Fruit fly (Drosophila melanogaster) whole organism, wandering third instar larva: ENCODE measurements around the gene Gr85a.

Experiments used
- Abd-B ChIP-seq: fragments of >200 bp; optimal IDR thresholded peaks from 2 replicates; lab custom pipeline; 2017; ENCODE audit warnings: missing biosample characterization, missing genetic modification characterization
- CG32264 ChIP-seq: fragments of 200-800 bp; sonication (Bioruptor generic); optimal IDR thresholded peaks from 2 replicates; lab custom pipeline; 2016; ENCODE audit warnings: missing biosample characterization, missing genetic modification characterization
- CG9705 ChIP-seq: fragments of 200-800 bp; sonication (Bioruptor generic); optimal IDR thresholded peaks from 2 replicates; lab custom pipeline; 2018; ENCODE audit warnings: missing biosample characterization, mild to moderate bottlenecking, missing genetic modification characterization
- CrebA ChIP-seq: fragments of 200-800 bp; sonication (Bioruptor generic); optimal IDR thresholded peaks from 2 replicates; lab custom pipeline; 2016; ENCODE audit warnings: missing biosample characterization, mild to moderate bottlenecking, missing genetic modification characterization, borderline replicate concordance
- Dfd ChIP-seq: fragments of >200 bp; optimal IDR thresholded peaks from 2 replicates; lab custom pipeline; 2017; ENCODE audit warnings: missing biosample characterization, missing genetic modification characterization
- Dif ChIP-seq: fragments of 200-275, 200-300 bp; sonication (Bioruptor generic); optimal IDR thresholded peaks from 2 replicates; lab custom pipeline; 2018; ENCODE audit warnings: missing biosample characterization, missing genetic modification characterization; ENCODE audit not compliant: partially characterized antibody
- GATAd ChIP-seq: sonication (Bioruptor generic); optimal IDR thresholded peaks from 2 replicates; lab custom pipeline; 2016; ENCODE audit warnings: missing biosample characterization, missing genetic modification characterization
- HLH106 ChIP-seq: fragments of 200-800 bp; optimal IDR thresholded peaks from 3 replicates; lab custom pipeline; 2019; ENCODE audit warnings: missing biosample characterization, mild to moderate bottlenecking, missing genetic modification characterization, moderate library complexity
- Hnf4 ChIP-seq: fragments of 200-800 bp; sonication (Bioruptor generic); optimal IDR thresholded peaks from 2 replicates; lab custom pipeline; 2016; ENCODE audit warnings: missing biosample characterization, mild to moderate bottlenecking, missing genetic modification characterization
- Hr78 ChIP-seq: fragments of >200 bp; optimal IDR thresholded peaks from 2 replicates; lab custom pipeline; 2017; ENCODE audit warnings: missing biosample characterization, missing genetic modification characterization
- Hr83 ChIP-seq: fragments of 200-300 bp; sonication (Bioruptor generic); optimal IDR thresholded peaks from 2 replicates; lab custom pipeline; 2016; ENCODE audit warnings: missing biosample characterization, mild to moderate bottlenecking, missing genetic modification characterization, moderate library complexity; ENCODE audit not compliant: poor library complexity, severe bottlenecking
- Jra ChIP-seq: sonication (Bioruptor generic); optimal IDR thresholded peaks from 2 replicates; lab custom pipeline; 2016; ENCODE audit warnings: missing biosample characterization, missing genetic modification characterization
- Mio ChIP-seq: sonication (Bioruptor generic); optimal IDR thresholded peaks from 2 replicates; lab custom pipeline; 2016; ENCODE audit warnings: missing biosample characterization, missing genetic modification characterization
- Myc ChIP-seq: fragments of >200 bp; optimal IDR thresholded peaks from 2 replicates; lab custom pipeline; 2017
- N ChIP-seq: fragments of >200 bp; optimal IDR thresholded peaks from 2 replicates; lab custom pipeline; 2018; ENCODE audit warnings: missing biosample characterization, missing external identifiers, missing genetic modification characterization
- OdsH ChIP-seq: fragments of 200-800 bp; sonication (Bioruptor generic); optimal IDR thresholded peaks from 2 replicates; lab custom pipeline; 2016; ENCODE audit warnings: missing biosample characterization, mild to moderate bottlenecking, missing genetic modification characterization
- Rel ChIP-seq, 2 experiments: fragments of 200-800 bp; sonication (Bioruptor generic) in 1 of 2; optimal IDR thresholded peaks; 2 replicates in 1 of 2; 3 replicates in 1 of 2; lab custom pipeline; 2016 to 2019; ENCODE audit warnings: mild to moderate bottlenecking in 2 of 2, missing biosample characterization in 2 of 2, missing genetic modification characterization in 2 of 2, moderate library complexity in 1 of 2
- Sp1 ChIP-seq: fragments of 200-800 bp; sonication (Bioruptor generic); optimal IDR thresholded peaks from 3 replicates; lab custom pipeline; 2019; ENCODE audit warnings: missing biosample characterization, mild to moderate bottlenecking, missing genetic modification characterization, moderate library complexity
- Vsx2 ChIP-seq: fragments of 200-300, 225-300 bp; sonication (Bioruptor generic); optimal IDR thresholded peaks from 2 replicates; lab custom pipeline; 2018; ENCODE audit warnings: missing biosample characterization, missing genetic modification characterization; ENCODE audit not compliant: partially characterized antibody
- br ChIP-seq: fragments of 200-800 bp; sonication (Bioruptor generic); optimal IDR thresholded peaks from 2 replicates; lab custom pipeline; 2016; ENCODE audit warnings: missing biosample characterization, missing genetic modification characterization
- brk ChIP-seq: fragments of 200-800 bp; sonication (Bioruptor generic); optimal IDR thresholded peaks from 2 replicates; lab custom pipeline; 2016; ENCODE audit warnings: missing biosample characterization, mild to moderate bottlenecking, missing genetic modification characterization
- dl ChIP-seq, 2 experiments: fragments of 175-275, 200-275 bp in 1 of 2; fragments of 200-275 bp in 1 of 2; sonication (Bioruptor generic); optimal IDR thresholded peaks; lab custom pipeline; 2018; ENCODE audit warnings: mild to moderate bottlenecking in 2 of 2, missing biosample characterization in 2 of 2, missing genetic modification characterization in 2 of 2, moderate library complexity in 2 of 2; ENCODE audit not compliant: partially characterized antibody in 2 of 2, insufficient read depth in 1 of 2
- dmrt93B ChIP-seq: fragments of 200-800 bp; sonication (Bioruptor generic); optimal IDR thresholded peaks from 2 replicates; lab custom pipeline; 2018; ENCODE audit warnings: missing biosample characterization, mild to moderate bottlenecking, missing genetic modification characterization
- dsf ChIP-seq: sonication (Bioruptor generic); optimal IDR thresholded peaks from 2 replicates; lab custom pipeline; 2016; ENCODE audit warnings: missing biosample characterization, missing genetic modification characterization, borderline replicate concordance
- ey ChIP-seq: fragments of 200-800 bp; sonication (Bioruptor generic); optimal IDR thresholded peaks from 2 replicates; lab custom pipeline; 2016; ENCODE audit warnings: missing biosample characterization, missing genetic modification characterization
- foxo ChIP-seq, 2 experiments: fragments of 200-800 bp; sonication (Bioruptor generic); optimal IDR thresholded peaks; 2 replicates in 1 of 2; 3 replicates in 1 of 2; lab custom pipeline; 2016 to 2017; ENCODE audit warnings: missing biosample characterization in 2 of 2, missing genetic modification characterization in 2 of 2
- fru ChIP-seq: fragments of 200-800 bp; sonication (Bioruptor generic); optimal IDR thresholded peaks from 3 replicates; lab custom pipeline; 2016; ENCODE audit warnings: missing biosample characterization, mild to moderate bottlenecking, missing genetic modification characterization
- h ChIP-seq: fragments of 200-800 bp; sonication (Bioruptor generic); optimal IDR thresholded peaks from 3 replicates; lab custom pipeline; 2016; ENCODE audit warnings: missing biosample characterization, mild to moderate bottlenecking, missing genetic modification characterization
- jim ChIP-seq: fragments of 175-275, 200-325 bp; sonication (Bioruptor generic); optimal IDR thresholded peaks from 2 replicates; lab custom pipeline; 2016; ENCODE audit warnings: missing biosample characterization, mild to moderate bottlenecking, missing genetic modification characterization
- lola ChIP-seq: fragments of >200 bp; optimal IDR thresholded peaks from 2 replicates; lab custom pipeline; 2017; ENCODE audit warnings: missing biosample characterization, missing genetic modification characterization
- pan ChIP-seq: fragments of >200 bp; optimal IDR thresholded peaks from 2 replicates; lab custom pipeline; 2017
- psq ChIP-seq: fragments of 200-800 bp; sonication (Bioruptor generic); optimal IDR thresholded peaks from 3 replicates; lab custom pipeline; 2017; ENCODE audit warnings: missing biosample characterization, mild to moderate bottlenecking, missing genetic modification characterization, moderate library complexity
- rgr ChIP-seq: fragments of 200-800 bp; sonication (Bioruptor generic); optimal IDR thresholded peaks from 3 replicates; lab custom pipeline; 2016; ENCODE audit warnings: missing biosample characterization, mild to moderate bottlenecking, missing genetic modification characterization
- sage ChIP-seq: fragments of 200-800 bp; sonication (Bioruptor generic); optimal IDR thresholded peaks from 2 replicates; lab custom pipeline; 2016; ENCODE audit warnings: missing biosample characterization, mild to moderate bottlenecking, missing genetic modification characterization
- sv ChIP-seq: fragments of 200-800 bp; sonication (Bioruptor generic); optimal IDR thresholded peaks from 3 replicates; lab custom pipeline; 2016; ENCODE audit warnings: missing biosample characterization, missing genetic modification characterization
- tai ChIP-seq: sonication (Bioruptor generic); optimal IDR thresholded peaks from 2 replicates; lab custom pipeline; 2016; ENCODE audit warnings: missing biosample characterization, missing genetic modification characterization
- usp ChIP-seq: fragments of >200 bp; optimal IDR thresholded peaks from 2 replicates; lab custom pipeline; 2017; ENCODE audit warnings: missing biosample characterization, missing genetic modification characterization
- woc ChIP-seq: sonication (Bioruptor generic); optimal IDR thresholded peaks from 2 replicates; lab custom pipeline; 2016; ENCODE audit warnings: missing biosample characterization, mild to moderate bottlenecking, missing genetic modification characterization

The Gr85a gene

DNA sequence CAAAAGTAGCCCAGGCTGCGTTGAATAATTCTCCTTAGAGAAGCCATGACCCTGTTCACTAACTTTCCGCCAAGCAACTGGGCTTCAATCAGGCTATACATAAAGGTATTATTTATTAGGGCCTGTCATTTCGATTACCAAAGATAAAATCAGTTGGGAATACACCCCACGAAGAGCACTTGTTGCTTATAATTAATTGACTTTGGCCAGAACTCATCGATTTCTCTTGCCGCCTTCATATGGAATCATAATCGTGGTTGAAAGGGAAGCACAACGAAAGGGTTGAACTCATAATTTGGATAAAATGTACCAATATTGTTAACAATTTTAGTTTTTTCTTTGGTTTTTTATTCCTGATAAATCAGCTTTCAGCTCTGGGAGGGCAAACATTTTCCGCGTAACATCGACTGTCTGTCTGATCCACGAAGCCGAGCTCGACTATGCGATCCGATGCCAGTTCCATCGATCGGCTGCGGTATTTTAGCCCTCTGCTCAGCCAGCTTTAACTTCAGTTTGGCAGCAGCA lies at the start of gene Gr85a, which contains the start of gene Spn85F:
Gene Gr85a, minus strand, starts transcription at position 101 of the 525 bp plus-strand sequence.
Gene Spn85F, plus strand, starts transcription at position 475 of the 525 bp plus-strand sequence.
- no peak for TF ChIP-seq Rel (GFP tag; optimal IDR thresholded peaks at IDR 0.05; lab: Kevin White, UChicago)
- no peak for TF ChIP-seq Rel (tag; optimal IDR thresholded peaks at IDR 0.05; lab: Kevin White, UChicago)
- TF ChIP-seq psq (GFP tag; lab: Kevin White, UChicago): no peak
- TF ChIP-seq Sp1: no peak
- no peak for TF ChIP-seq sage (GFP tag; lab: Kevin White, UChicago)
- TF ChIP-seq Mio: no peak
- no peak for TF ChIP-seq dl (GFP tag; optimal IDR thresholded peaks at IDR 0.05; lab: Kevin White, UChicago; ENCODE audit: insufficient read depth in 1 of 2, partially characterized antibody in 2 of 2)
- no peak for TF ChIP-seq OdsH (GFP tag; lab: Kevin White, UChicago)
- no peak for TF ChIP-seq fru
- no peak for TF ChIP-seq jim (GFP tag; lab: Kevin White, UChicago)
- no peak for TF ChIP-seq Hr78
- no peak for TF ChIP-seq h
- no peak for TF ChIP-seq N (GFP tag; lab: Kevin White, UChicago)
- no peak for TF ChIP-seq br
- no peak for TF ChIP-seq Hnf4
- no peak for TF ChIP-seq Hr83 (GFP tag; lab: Kevin White, UChicago)
- no peak for TF ChIP-seq GATAd (GFP tag; lab: Kevin White, UChicago)
- no peak for TF ChIP-seq dsf (GFP tag; lab: Kevin White, UChicago)
- TF ChIP-seq CrebA (GFP tag; lab: Kevin White, UChicago): no peak

dm6 chr3R:10045343-10045742 lies 48.8 kb upstream of the Gr85a start, which contains the start of the genes CG11722 and mtTFB2:
TSS of gene CG11722 (minus strand) at chr3R:10045542.
TSS of gene mtTFB2 (plus strand) at chr3R:10045574.
- TF ChIP-seq Vsx2 (peak; percentile 91), Rel (GFP tag; optimal IDR thresholded peaks at IDR 0.05; lab: Kevin White, UChicago) (no peak), Rel (tag; optimal IDR thresholded peaks at IDR 0.05; lab: Kevin White, UChicago) (peak; percentile 5), Hnf4 (peak; percentile 50), Abd-B (GFP tag; lab: Kevin White, UChicago) (no peak)

DNA sequence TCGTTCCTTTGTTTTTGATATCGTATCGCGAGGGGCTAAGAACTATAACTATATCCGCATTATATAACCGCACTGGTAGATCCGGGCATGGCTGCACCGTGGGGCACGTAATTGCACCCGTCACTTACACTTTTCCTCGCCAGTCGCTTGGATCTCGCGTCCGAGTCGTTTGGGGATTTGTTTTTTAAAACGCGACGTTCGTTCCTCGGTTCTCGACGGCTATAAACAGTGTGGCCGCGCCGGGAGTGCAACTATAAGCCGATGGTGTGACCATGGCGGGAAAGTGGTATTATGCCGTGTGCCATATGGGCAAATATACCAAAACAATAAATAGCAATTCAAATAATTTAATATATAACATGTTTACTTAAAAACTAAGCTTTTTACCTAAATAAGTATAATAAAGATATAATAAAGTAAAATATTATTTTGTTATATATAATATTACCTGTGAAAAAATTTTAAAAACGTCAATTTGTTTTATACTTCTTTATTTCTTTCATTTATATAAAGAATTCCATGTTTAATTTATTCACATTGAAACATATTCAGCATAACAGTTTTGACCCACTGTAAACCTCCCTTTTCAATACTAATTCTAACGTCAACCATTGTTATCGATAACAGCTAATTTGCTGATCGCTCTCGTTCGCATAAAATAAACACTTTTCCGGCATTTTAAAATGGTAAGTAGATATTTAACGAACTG lies 46.2 kb upstream of the Gr85a start, which contains the start of the genes Mical and CG3909:
Gene Mical, minus strand, starts transcription at position 232 of the 709 bp plus-strand sequence.
Gene CG3909, plus strand, starts transcription at position 607 of the 709 bp plus-strand sequence.
- TF ChIP-seq Hnf4 (peak; percentile 82), Jra (peak; percentile 16), N (GFP tag; lab: Kevin White, UChicago) (no peak), HLH106 (tag; lab: Kevin White, UChicago) (peak; percentile 89), OdsH (GFP tag; lab: Kevin White, UChicago) (peak; percentile 68), brk (GFP tag; lab: Kevin White, UChicago) (no peak), ey (GFP tag; lab: Kevin White, UChicago) (peak; percentile 52), Myc (lab: Kevin White, UChicago) (no peak), Hr78 (no peak), CrebA (GFP tag; lab: Kevin White, UChicago) (no peak), Dif (GFP tag; lab: Kevin White, UChicago) (peak; percentile 59), Hr83 (GFP tag; lab: Kevin White, UChicago) (peak; percentile 51), usp (no peak), dl (GFP tag; optimal IDR thresholded peaks at IDR 0.05; lab: Kevin White, UChicago; ENCODE audit: insufficient read depth in 1 of 2, partially characterized antibody in 2 of 2) (no peak), rgr (GFP tag; lab: Kevin White, UChicago) (peak; percentile 69), dmrt93B (no peak), Vsx2 (peak; percentile 94), Sp1 (peak; percentile 86), psq (GFP tag; lab: Kevin White, UChicago) (peak; percentile 74), fru (peak; percentile 67), CG32264 (GFP tag; lab: Kevin White, UChicago) (no peak), h (peak; percentile 71), woc (peak; percentile 60), foxo (GFP tag; optimal IDR thresholded peaks at IDR 0.05; lab: Kevin White, UChicago) (peak in 1 of 2 experiments; percentile 87), GATAd (GFP tag; lab: Kevin White, UChicago) (no peak), jim (GFP tag; lab: Kevin White, UChicago) (peak; percentile 25), br (peak; percentile 15), pan (lab: Kevin White, UChicago) (no peak), sv (GFP tag; lab: Kevin White, UChicago) (peak; percentile 36), sage (GFP tag; lab: Kevin White, UChicago) (peak; percentile 15), lola (GFP tag; lab: Kevin White, UChicago) (no peak), Mio (no peak), Dfd (GFP tag; lab: Kevin White, UChicago) (no peak), CG9705 (GFP tag; lab: Kevin White, UChicago) (peak; percentile 49), Rel (GFP tag; optimal IDR thresholded peaks at IDR 0.05; lab: Kevin White, UChicago) (no peak), Rel (tag; optimal IDR thresholded peaks at IDR 0.05; lab: Kevin White, UChicago) (peak; percentile 77), dsf (GFP tag; lab: Kevin White, UChicago) (peak; percentile 65), Abd-B (GFP tag; lab: Kevin White, UChicago) (no peak), tai (GFP tag; lab: Kevin White, UChicago) (no peak)
